Worm (Caenorhabditis elegans) whole organism, young adult: ENCODE data around the gene C28H8.7.

Source experiments
- B0261.1 ChIP-seq: sonication (generic microtip); optimal IDR thresholded peaks from 2 replicates; lab custom pipeline; 2016; ENCODE audit warnings: mild to moderate bottlenecking, missing genetic modification characterization, moderate library complexity, missing compliant biosample characterization
- F10E7.11 ChIP-seq: sonication (generic microtip); optimal IDR thresholded peaks from 2 replicates; lab custom pipeline; 2017; ENCODE audit warnings: mild to moderate bottlenecking, missing genetic modification characterization, moderate library complexity, missing compliant biosample characterization
- ama-1 ChIP-seq, 3 experiments: fragments of 150-350 bp in 1 of 3; sonication (generic microtip) in 2 of 3; optimal IDR thresholded peaks; 2 replicates each; lab custom pipeline; 2014 to 2018; ENCODE audit warnings: missing biosample characterization in 2 of 3, missing genetic modification characterization in 2 of 3, missing genetic modification reagents in 2 of 3
- athp-1 ChIP-seq: sonication (generic microtip); optimal IDR thresholded peaks from 2 replicates; lab custom pipeline; 2017; ENCODE audit warnings: mild to moderate bottlenecking, missing genetic modification characterization, missing compliant biosample characterization
- attf-5 ChIP-seq: fragments of 200-800 bp; sonication (Bioruptor generic); optimal IDR thresholded peaks from 2 replicates; lab custom pipeline; 2018; ENCODE audit warnings: mild to moderate bottlenecking, missing genetic modification characterization, missing compliant biosample characterization
- ccch-3 ChIP-seq: fragments of 200-800 bp; sonication (Bioruptor generic); optimal IDR thresholded peaks from 2 replicates; lab custom pipeline; 2018; ENCODE audit warnings: mild to moderate bottlenecking, missing genetic modification characterization, missing compliant biosample characterization
- let-526 ChIP-seq: fragments of 200-800 bp; sonication (Bioruptor generic); IDR thresholded peaks from 2 replicates; pipeline ENCODE4 v1.3.6; 2022; ENCODE audit warnings: missing genetic modification reagents, missing genetic modification characterization, missing compliant biosample characterization
- lin-54 ChIP-seq: fragments of 200-800 bp; sonication (Bioruptor generic); optimal IDR thresholded peaks from 2 replicates; lab custom pipeline; 2018; ENCODE audit warnings: mild to moderate bottlenecking, missing genetic modification characterization, missing compliant biosample characterization
- madf-8 ChIP-seq: fragments of 200-800 bp; sonication (Bioruptor generic); conservative IDR thresholded peaks from 2 replicates; pipeline ENCODE4 v1.3.6; 2022; ENCODE audit warnings: missing genetic modification reagents, missing genetic modification characterization, missing compliant biosample characterization
- nhr-179 ChIP-seq: sonication (generic microtip); optimal IDR thresholded peaks from 2 replicates; lab custom pipeline; 2016; ENCODE audit warnings: mild to moderate bottlenecking, missing genetic modification characterization, missing compliant biosample characterization

DNA sequence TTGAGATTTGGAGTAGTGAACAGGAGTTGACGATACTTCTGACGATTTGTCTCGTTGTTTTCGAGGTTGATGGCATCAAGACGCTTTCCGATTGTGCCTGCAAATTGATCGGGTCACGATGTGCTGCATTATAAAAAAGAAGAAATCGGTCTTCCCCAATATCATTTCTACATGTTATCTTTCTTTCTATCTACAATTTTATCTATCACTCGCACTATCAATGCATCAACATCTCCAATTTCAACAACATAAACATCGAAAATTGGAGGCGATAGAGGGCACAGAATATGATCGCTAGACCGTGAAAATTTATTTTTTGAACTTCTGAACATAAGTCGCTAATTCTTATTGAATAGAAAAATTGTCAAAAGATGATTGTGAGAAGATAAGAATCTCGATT lies 11.1 kb downstream of the C28H8.7 start:
- TF ChIP-seq let-526 (GFP tag; lab: Robert Waterston, UW): no peak
- no peak for TF ChIP-seq ccch-3 (GFP tag; lab: Kevin White, UChicago)
- TF ChIP-seq ama-1 (optimal IDR thresholded peaks at IDR 0.05; lab: Kevin White, UChicago): no peak
- no peak for TF ChIP-seq ama-1 (GFP tag; optimal IDR thresholded peaks at IDR 0.05; lab: Kevin White, UChicago)
- no peak for TF ChIP-seq attf-5
- TF ChIP-seq madf-8 (GFP tag; lab: Robert Waterston, UW): no peak
- no peak for TF ChIP-seq F10E7.11
- no peak for TF ChIP-seq athp-1 (tag; lab: Kevin White, UChicago)
- no peak for TF ChIP-seq nhr-179 (tag; lab: Kevin White, UChicago)
- no peak for TF ChIP-seq B0261.1 (tag; lab: Kevin White, UChicago)
- no peak for TF ChIP-seq lin-54
